Worm (Caenorhabditis elegans) whole organism, L3 larva: ENCODE results near the gene ZK1010.5.

ENCODE experiments used
- ZK546.5 ChIP-seq: sonication (generic microtip); optimal IDR thresholded peaks from 2 replicates; lab custom pipeline; 2017; ENCODE audit warnings: missing biosample characterization, missing genetic modification characterization
- aly-2 ChIP-seq: fragments of 150-350 bp; optimal IDR thresholded peaks from 2 replicates; lab custom pipeline; 2014; ENCODE audit warnings: missing biosample characterization, missing genetic modification characterization
- ama-1 ChIP-seq: fragments of 150-350 bp; optimal IDR thresholded peaks from 2 replicates; lab custom pipeline; 2018
- ceh-28 ChIP-seq: fragments of 150-350 bp; optimal IDR thresholded peaks from 2 replicates; lab custom pipeline; 2014; ENCODE audit warnings: missing biosample characterization, missing genetic modification reagents, missing genetic modification characterization
- ceh-82 ChIP-seq: fragments of 150-350 bp; optimal IDR thresholded peaks from 2 replicates; lab custom pipeline; 2014; ENCODE audit warnings: missing biosample characterization, missing genetic modification characterization
- daf-12 ChIP-seq: fragments of 150-350 bp; optimal IDR thresholded peaks from 2 replicates; lab custom pipeline; 2014; ENCODE audit warnings: missing biosample characterization, missing genetic modification reagents, missing genetic modification characterization
- egl-27 ChIP-seq: sonication (generic microtip); optimal IDR thresholded peaks from 4 replicates; lab custom pipeline; 2017; ENCODE audit warnings: missing biosample characterization, missing genetic modification reagents, missing genetic modification characterization
- egl-5 ChIP-seq: fragments of 150-350 bp; optimal IDR thresholded peaks from 2 replicates; lab custom pipeline; 2017; ENCODE audit warnings: missing biosample characterization, missing genetic modification reagents, missing genetic modification characterization, inconsistent platforms
- elt-1 ChIP-seq: fragments of 150-350 bp; optimal IDR thresholded peaks from 2 replicates; lab custom pipeline; 2014; ENCODE audit warnings: missing biosample characterization, missing genetic modification characterization
- elt-2 ChIP-seq: sonication (generic microtip); optimal IDR thresholded peaks from 2 replicates; lab custom pipeline; 2016; ENCODE audit warnings: missing genetic modification reagents, mild to moderate bottlenecking, missing genetic modification characterization, missing compliant biosample characterization
- eor-1 ChIP-seq, 2 experiments: fragments of 150-350 bp; optimal IDR thresholded peaks; 2 replicates each; lab custom pipeline; 2014 to 2018; ENCODE audit warnings: missing biosample characterization in 2 of 2, missing genetic modification characterization in 2 of 2
- fkh-10 ChIP-seq: sonication (generic microtip); optimal IDR thresholded peaks from 2 replicates; lab custom pipeline; 2017; ENCODE audit warnings: missing biosample characterization, missing genetic modification reagents, missing genetic modification characterization
- fos-1 ChIP-seq: fragments of 150-350 bp; optimal IDR thresholded peaks from 2 replicates; lab custom pipeline; 2014; ENCODE audit warnings: missing biosample characterization, missing genetic modification characterization
- hmg-11 ChIP-seq: sonication (generic microtip); optimal IDR thresholded peaks from 2 replicates; lab custom pipeline; 2016; ENCODE audit warnings: missing genetic modification characterization, missing compliant biosample characterization
- lin-15B ChIP-seq: fragments of 150-350 bp; optimal IDR thresholded peaks from 2 replicates; lab custom pipeline; 2014; ENCODE audit warnings: missing biosample characterization, missing genetic modification characterization
- lin-39 ChIP-seq: fragments of 150-350 bp; optimal IDR thresholded peaks from 2 replicates; lab custom pipeline; 2018; ENCODE audit warnings: missing biosample characterization, missing genetic modification reagents, missing genetic modification characterization
- lsy-12 ChIP-seq: sonication (generic microtip); optimal IDR thresholded peaks from 2 replicates; lab custom pipeline; 2016; ENCODE audit warnings: mild to moderate bottlenecking, missing genetic modification characterization, missing compliant biosample characterization
- mml-1 ChIP-seq: fragments of 150-350 bp; sonication (generic microtip); optimal IDR thresholded peaks from 3 replicates; lab custom pipeline; 2014; ENCODE audit warnings: missing biosample characterization, missing genetic modification characterization
- nhr-11 ChIP-seq: fragments of 150-350 bp; optimal IDR thresholded peaks from 2 replicates; lab custom pipeline; 2014; ENCODE audit warnings: missing biosample characterization, missing genetic modification characterization
- nhr-12 ChIP-seq: fragments of 150-350 bp; optimal IDR thresholded peaks from 2 replicates; lab custom pipeline; 2014; ENCODE audit warnings: missing biosample characterization, missing genetic modification characterization
- nhr-23 ChIP-seq: fragments of 150-350 bp; optimal IDR thresholded peaks from 2 replicates; lab custom pipeline; 2014; ENCODE audit warnings: missing biosample characterization, missing genetic modification reagents, missing genetic modification characterization
- nhr-237 ChIP-seq: fragments of 150-350 bp; optimal IDR thresholded peaks from 2 replicates; lab custom pipeline; 2014; ENCODE audit warnings: missing biosample characterization, missing genetic modification characterization
- nhr-25 ChIP-seq: sonication (generic microtip); optimal IDR thresholded peaks from 2 replicates; lab custom pipeline; 2017; ENCODE audit warnings: missing biosample characterization, missing genetic modification characterization
- nhr-28 ChIP-seq: fragments of 150-350 bp; optimal IDR thresholded peaks from 2 replicates; lab custom pipeline; 2014; ENCODE audit warnings: missing biosample characterization, missing genetic modification characterization
- nhr-43 ChIP-seq: sonication (generic microtip); optimal IDR thresholded peaks from 2 replicates; lab custom pipeline; 2016; ENCODE audit warnings: mild to moderate bottlenecking, missing genetic modification characterization, missing compliant biosample characterization; ENCODE audit not compliant: poor library complexity, severe bottlenecking
- nhr-67 ChIP-seq: fragments of 150-350 bp; optimal IDR thresholded peaks from 2 replicates; lab custom pipeline; 2014; ENCODE audit warnings: missing biosample characterization, missing genetic modification characterization
- nhr-77 ChIP-seq: fragments of 150-350 bp; optimal IDR thresholded peaks from 2 replicates; lab custom pipeline; 2014; ENCODE audit warnings: missing biosample characterization, missing genetic modification characterization
- skn-1 ChIP-seq: fragments of 150-350 bp; optimal IDR thresholded peaks from 2 replicates; lab custom pipeline; 2014; ENCODE audit warnings: missing biosample characterization, missing genetic modification characterization
- snpc-4 ChIP-seq: fragments of 150-350 bp; optimal IDR thresholded peaks from 2 replicates; lab custom pipeline; 2014; ENCODE audit warnings: missing biosample characterization, missing genetic modification characterization
- tbx-2 ChIP-seq: sonication (generic microtip); optimal IDR thresholded peaks from 2 replicates; lab custom pipeline; 2016; ENCODE audit warnings: mild to moderate bottlenecking, missing genetic modification characterization, missing compliant biosample characterization
- unc-62 ChIP-seq: fragments of 150-350 bp; sonication (generic microtip); optimal IDR thresholded peaks from 4 replicates; lab custom pipeline; 2014; ENCODE audit warnings: missing biosample characterization, missing genetic modification reagents, missing genetic modification characterization
- zag-1 ChIP-seq: fragments of 150-350 bp; optimal IDR thresholded peaks from 2 replicates; lab custom pipeline; 2014; ENCODE audit warnings: missing biosample characterization, missing genetic modification characterization
- ztf-11 ChIP-seq: fragments of 150-350 bp; optimal IDR thresholded peaks from 2 replicates; lab custom pipeline; 2014; ENCODE audit warnings: missing biosample characterization, missing genetic modification characterization
- ztf-4 ChIP-seq: fragments of 150-350 bp; optimal IDR thresholded peaks from 2 replicates; lab custom pipeline; 2014; ENCODE audit warnings: missing biosample characterization, missing genetic modification characterization

Gene ZK1010.5

DNA sequence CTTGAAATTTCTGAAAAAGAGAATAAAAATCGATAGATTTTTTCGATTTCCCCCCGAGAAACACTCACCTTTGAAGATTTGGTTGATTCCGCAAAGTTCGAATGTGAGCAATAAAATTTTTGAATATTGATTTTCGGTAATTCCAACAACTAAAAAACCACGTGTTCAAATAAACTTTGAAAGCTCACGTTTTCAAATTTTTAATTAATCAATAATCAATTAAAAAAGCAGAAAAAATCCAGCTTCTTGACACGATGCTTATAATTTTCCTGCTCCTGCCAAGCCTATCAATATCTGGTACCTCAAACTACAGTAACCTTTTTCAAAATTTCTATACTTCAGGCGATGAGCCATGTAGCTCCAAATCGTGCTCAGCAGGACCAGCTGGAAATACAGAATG is at the start of gene ZK1010.5:
Gene ZK1010.5 (minus strand): TSS at position 101 of the 400 bp plus-strand sequence.
- TF ChIP-seq nhr-11 (tag; lab: Kevin White, UChicago), result no peak
- TF ChIP-seq tbx-2, result no peak

DNA sequence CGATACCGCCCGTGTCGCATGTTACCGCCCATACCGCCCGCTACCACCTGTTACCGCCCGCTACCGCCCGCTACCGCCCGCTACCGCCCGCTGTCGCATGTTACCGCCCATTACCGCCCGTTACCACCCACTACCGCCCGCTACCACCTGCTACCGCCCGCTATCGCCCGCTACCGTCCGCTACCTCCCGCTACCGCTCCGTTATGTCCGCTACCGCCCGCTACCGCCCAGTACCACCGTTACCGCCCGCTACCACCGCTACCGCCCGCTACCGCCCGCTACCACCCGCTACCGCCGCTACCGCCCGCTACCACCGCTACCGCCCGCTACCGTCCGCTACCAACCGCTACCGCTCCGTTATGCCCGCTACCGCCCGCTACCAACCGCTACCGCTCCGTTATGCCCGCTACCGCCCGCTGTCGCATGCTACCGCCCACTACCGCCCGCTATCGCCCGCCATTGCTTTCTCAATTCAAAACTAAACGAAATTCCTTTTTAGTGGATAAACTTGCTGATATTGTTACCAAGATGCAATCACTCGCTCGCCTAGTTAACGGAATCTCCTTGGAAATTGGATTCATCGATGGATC is 45.2 kb upstream of the ZK1010.5 start:
- TF ChIP-seq eor-1 (tag; optimal IDR thresholded peaks at IDR 0.05; lab: Kevin White, UChicago) (no peak), elt-1 (tag; lab: Kevin White, UChicago) (no peak), skn-1 (tag; lab: Kevin White, UChicago) (no peak), nhr-25 (tag; lab: Kevin White, UChicago) (no peak), mml-1 (tag; lab: Kevin White, UChicago) (no peak), lsy-12 (no peak)

DNA sequence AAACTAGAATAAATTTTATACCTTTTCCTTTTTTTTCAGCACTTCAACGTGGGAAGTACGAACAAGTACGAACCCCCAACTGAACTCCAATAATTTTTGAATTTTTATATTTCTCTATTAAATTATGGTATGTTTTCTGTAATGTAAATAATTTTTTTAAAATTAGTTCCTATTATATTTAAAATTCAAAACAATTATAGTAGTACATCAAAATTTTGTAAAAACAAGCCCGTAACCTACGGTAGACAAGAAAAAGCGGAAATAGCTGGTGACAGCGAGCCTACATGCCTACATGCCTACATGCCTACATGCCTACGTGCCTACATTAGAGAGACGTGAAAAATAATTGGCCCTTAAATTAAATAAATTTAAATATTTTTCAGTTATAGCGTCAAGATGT is 44.4 kb upstream of the ZK1010.5 start, which contains the start of gene F14F7.5:
Gene F14F7.5 (plus strand): TSS at position 301 of the 400 bp plus-strand sequence.
- no peak for TF ChIP-seq hmg-11 (tag; lab: Kevin White, UChicago)
- TF ChIP-seq egl-5, result no peak
- TF ChIP-seq nhr-28 (tag; lab: Kevin White, UChicago), result no peak
- no peak for TF ChIP-seq lin-39 (tag; lab: Kevin White, UChicago)
- TF ChIP-seq nhr-43 (tag; lab: Kevin White, UChicago), result no peak
- TF ChIP-seq fkh-10 (GFP tag; lab: Kevin White, UChicago), result no peak
- no peak for TF ChIP-seq mml-1 (tag; lab: Kevin White, UChicago)
- no peak for TF ChIP-seq egl-27 (tag; lab: Kevin White, UChicago)
- no peak for TF ChIP-seq ama-1 (lab: Kevin White, UChicago)
- TF ChIP-seq ZK546.5 (tag; lab: Kevin White, UChicago), result no peak
- TF ChIP-seq elt-2, result no peak
- TF ChIP-seq snpc-4 (tag; lab: Kevin White, UChicago), result no peak
- TF ChIP-seq ceh-82 (tag; lab: Kevin White, UChicago), result no peak
- no peak for TF ChIP-seq nhr-237
- TF ChIP-seq elt-1 (tag; lab: Kevin White, UChicago), result no peak
- no peak for TF ChIP-seq skn-1 (tag; lab: Kevin White, UChicago)
- TF ChIP-seq nhr-77 (tag; lab: Kevin White, UChicago), result no peak
- TF ChIP-seq unc-62 (GFP tag; lab: Kevin White, UChicago), result no peak

DNA sequence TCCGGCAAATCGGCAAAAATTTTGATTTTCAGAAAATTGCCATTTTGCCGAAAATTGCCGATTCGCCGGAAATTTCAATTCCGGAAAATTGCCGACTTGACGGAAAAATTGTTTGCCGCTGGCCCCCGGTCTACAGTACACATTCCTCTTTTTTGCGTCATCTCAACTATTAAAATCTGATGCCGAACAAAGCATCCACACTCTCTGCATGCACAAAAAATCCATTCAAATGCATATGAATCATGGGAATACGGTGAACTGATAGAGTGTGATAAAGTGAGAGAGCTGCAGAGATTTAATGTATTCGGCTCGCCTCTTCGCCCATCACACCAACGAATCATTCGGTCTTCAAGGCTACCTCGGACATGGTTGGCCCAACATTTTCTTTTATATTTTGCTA is 43.2 kb upstream of the ZK1010.5 start, which contains the start of gene F14F7.7:
Gene F14F7.7 (plus strand): TSS at position 354 of the 400 bp plus-strand sequence.
- no peak for TF ChIP-seq nhr-12 (tag; lab: Kevin White, UChicago)
- TF ChIP-seq daf-12 (tag; lab: Kevin White, UChicago), result no peak
- TF ChIP-seq fos-1 (tag; lab: Kevin White, UChicago), result no peak
- no peak for TF ChIP-seq egl-5
- TF ChIP-seq ama-1 (lab: Kevin White, UChicago), result no peak
- no peak for TF ChIP-seq lin-15B (tag; lab: Kevin White, UChicago)
- TF ChIP-seq elt-1 (tag; lab: Kevin White, UChicago), result no peak
- TF ChIP-seq lsy-12, result no peak
- no peak for TF ChIP-seq egl-27 (tag; lab: Kevin White, UChicago)
- TF ChIP-seq nhr-28 (tag; lab: Kevin White, UChicago), result no peak
- no peak for TF ChIP-seq ceh-28 (tag; lab: Kevin White, UChicago)
- no peak for TF ChIP-seq ZK546.5 (tag; lab: Kevin White, UChicago)
- TF ChIP-seq ztf-11 (tag; lab: Kevin White, UChicago), result no peak
- no peak for TF ChIP-seq nhr-67 (tag; lab: Kevin White, UChicago)
- no peak for TF ChIP-seq ztf-4 (tag; lab: Kevin White, UChicago)
- TF ChIP-seq nhr-77 (tag; lab: Kevin White, UChicago), result no peak
- TF ChIP-seq aly-2 (tag; lab: Kevin White, UChicago), result no peak
- TF ChIP-seq zag-1 (tag; lab: Kevin White, UChicago), result no peak

DNA sequence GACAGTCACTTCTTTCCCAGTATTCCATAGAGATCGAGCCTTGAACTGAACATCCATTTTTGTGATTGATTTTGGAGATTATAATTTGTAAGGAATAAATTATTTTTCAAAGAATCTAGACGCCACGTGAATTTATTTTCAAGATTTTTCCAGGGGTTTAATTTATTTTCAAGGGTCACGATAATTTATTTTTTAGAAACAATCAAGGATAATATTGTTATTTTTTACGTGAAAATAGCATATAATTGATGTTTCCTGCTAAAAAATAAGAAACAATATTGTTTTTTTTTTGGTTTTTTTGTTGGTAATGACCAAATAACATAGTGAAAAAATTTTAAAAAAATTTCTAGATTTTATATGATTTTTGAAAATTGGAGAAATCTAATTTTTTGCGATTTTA is 42.3 kb upstream of the ZK1010.5 start, which contains the start of gene F14F7.4:
Gene F14F7.4 (minus strand): TSS at position 101 of the 400 bp plus-strand sequence.
- TF ChIP-seq ama-1 (lab: Kevin White, UChicago) (no peak), skn-1 (tag; lab: Kevin White, UChicago) (no peak), ztf-11 (tag; lab: Kevin White, UChicago) (no peak), nhr-23 (no peak), aly-2 (tag; lab: Kevin White, UChicago) (no peak), elt-2 (no peak), lin-39 (tag; lab: Kevin White, UChicago) (no peak), lin-15B (tag; lab: Kevin White, UChicago) (no peak), elt-1 (tag; lab: Kevin White, UChicago) (no peak), fkh-10 (GFP tag; lab: Kevin White, UChicago) (no peak)
- TF ChIP-seq, all 47 proteins: peak for 0
